Worm (Caenorhabditis elegans): ENCODE data around the gene cht-1.

ce11 chrX:3419084-3419483 lies 19.3 kb upstream of the cht-1 start, which contains the start of gene C04F6.7:
- no peak for TF ChIP-seq ama-1 (optimal IDR thresholded peaks at IDR 0.05)
- no peak for TF ChIP-seq ama-1 (GFP tag; optimal IDR thresholded peaks at IDR 0.05)
- TF ChIP-seq F37B4.10 (GFP tag; IDR thresholded peaks at IDR 0.05) = no peak
- TF ChIP-seq tbx-9 (tag; optimal IDR thresholded peaks at IDR 0.05; ENCODE audit: borderline replicate concordance) = no peak
- TF ChIP-seq B0035.1 (tag; optimal IDR thresholded peaks at IDR 0.05) = no peak
- no peak for TF ChIP-seq ztf-6 (GFP tag; IDR thresholded peaks at IDR 0.05)
- TF ChIP-seq T07F8.4 (tag; optimal IDR thresholded peaks at IDR 0.05) = no peak
- no peak for TF ChIP-seq unc-62 (GFP tag; optimal IDR thresholded peaks at IDR 0.05)
- TF ChIP-seq madf-6 (GFP tag; IDR thresholded peaks at IDR 0.05) = no peak
- TF ChIP-seq F57C9.4 (tag; optimal IDR thresholded peaks at IDR 0.05) = no peak
- no peak for TF ChIP-seq sea-2 (GFP tag; IDR thresholded peaks at IDR 0.05)
- TF ChIP-seq mel-28 (tag; optimal IDR thresholded peaks at IDR 0.05; ENCODE audit: borderline replicate concordance) = no peak
- TF ChIP-seq rec-8 (tag; optimal IDR thresholded peaks at IDR 0.05) = no peak

All from whole organism, young adult.